Fruit fly (Drosophila melanogaster) whole organism, embryonic: ENCODE measurements around the gene CG11700.

Experiments used
- CG12219 ChIP-seq: fragments of 200-800 bp; sonication (Bioruptor generic); optimal IDR thresholded peaks from 3 replicates; lab custom pipeline; 2018; ENCODE audit warnings: missing biosample characterization, mild to moderate bottlenecking, missing genetic modification characterization
- CG13894 ChIP-seq: fragments of 200-800 bp; sonication (Bioruptor generic); optimal IDR thresholded peaks from 3 replicates; lab custom pipeline; 2018; ENCODE audit warnings: missing biosample characterization, mild to moderate bottlenecking, missing genetic modification characterization, moderate library complexity
- CG14014 ChIP-seq: fragments of 200-800 bp; sonication (Bioruptor generic); IDR thresholded peaks from 2 replicates; pipeline ENCODE4 v1.3.6; 2022; ENCODE audit warnings: missing biosample characterization, missing genetic modification characterization
- CG2120 ChIP-seq: fragments of 200-800 bp; sonication (Bioruptor generic); optimal IDR thresholded peaks from 3 replicates; lab custom pipeline; 2016; ENCODE audit warnings: missing biosample characterization, missing genetic modification characterization
- CG6683 ChIP-seq: fragments of 200-800 bp; sonication (Bioruptor generic); optimal IDR thresholded peaks from 2 replicates; lab custom pipeline; 2017; ENCODE audit warnings: missing biosample characterization, mild to moderate bottlenecking, missing genetic modification characterization, missing genetic modification reagents
- CG9817 ChIP-seq: fragments of 200-800 bp; sonication (Bioruptor generic); optimal IDR thresholded peaks from 2 replicates; lab custom pipeline; 2018; ENCODE audit warnings: missing biosample characterization, mild to moderate bottlenecking, missing genetic modification characterization, moderate library complexity
- Dip3 ChIP-seq: fragments of 200-800 bp; sonication (Bioruptor generic); optimal IDR thresholded peaks from 3 replicates; lab custom pipeline; 2016; ENCODE audit warnings: missing biosample characterization, missing genetic modification characterization
- Fer2 ChIP-seq: fragments of 200-800 bp; sonication (Bioruptor generic); optimal IDR thresholded peaks from 2 replicates; lab custom pipeline; 2018; ENCODE audit warnings: missing biosample characterization, mild to moderate bottlenecking, missing genetic modification characterization, moderate library complexity
- phol ChIP-seq: fragments of 200-800 bp; sonication (Bioruptor generic); optimal IDR thresholded peaks from 3 replicates; lab custom pipeline; 2018; ENCODE audit warnings: missing biosample characterization, mild to moderate bottlenecking, missing genetic modification characterization, moderate library complexity
- ssp ChIP-seq: fragments of 200-800 bp; sonication (Bioruptor generic); IDR thresholded peaks from 2 replicates; pipeline ENCODE4 v1.3.6; 2022; ENCODE audit warnings: missing biosample characterization, missing genetic modification characterization

dm6 chrX:6311516-6311915 lies 28.1 kb upstream of the CG11700 start:
- TF ChIP-seq CG14014 (GFP tag; lab: Robert Waterston, UW) (no peak), CG12219 (GFP tag; lab: Kevin White, UChicago) (no peak), ssp (no peak), CG2120 (GFP tag; lab: Kevin White, UChicago) (peak; percentile 35), CG13894 (tag; lab: Kevin White, UChicago) (no peak), phol (peak; percentile 2), CG6683 (GFP tag; lab: Kevin White, UChicago) (no peak), Fer2 (tag; lab: Kevin White, UChicago) (no peak), Dip3 (GFP tag; lab: Kevin White, UChicago) (no peak), CG9817 (tag; lab: Kevin White, UChicago) (no peak)
